Fruit fly (Drosophila melanogaster) whole organism, embryonic: ENCODE results near the gene CG8312.
A peak's percentile ranks its signal among the peaks of the same experiment; 100 is the strongest.

Experiments
- Ada2b ChIP-seq: fragments of 200-800 bp; sonication (Bioruptor generic); IDR thresholded peaks from 2 replicates; pipeline ENCODE4 v1.3.6; 2022; ENCODE audit warnings: missing biosample characterization, missing genetic modification characterization
- CG10366 ChIP-seq: fragments of 200-800 bp; sonication (Bioruptor generic); IDR thresholded peaks from 2 replicates; pipeline ENCODE4 v1.3.6; 2022; ENCODE audit warnings: missing biosample characterization, missing genetic modification characterization
- CG10654 ChIP-seq: fragments of 200-800 bp; sonication (Bioruptor generic); optimal IDR thresholded peaks from 2 replicates; lab custom pipeline; 2016; ENCODE audit warnings: missing biosample characterization, missing genetic modification characterization
- CG10979 ChIP-seq: fragments of 200-800 bp; sonication (Bioruptor generic); optimal IDR thresholded peaks from 2 replicates; lab custom pipeline; 2018; ENCODE audit warnings: missing biosample characterization, mild to moderate bottlenecking, missing genetic modification characterization, moderate library complexity
- CG11504 ChIP-seq: fragments of 200-800 bp; sonication (Bioruptor generic); optimal IDR thresholded peaks from 3 replicates; lab custom pipeline; 2019; ENCODE audit warnings: missing biosample characterization, mild to moderate bottlenecking, missing genetic modification characterization, moderate library complexity
- CG12942 ChIP-seq: fragments of 200-800 bp; sonication (Bioruptor generic); optimal IDR thresholded peaks from 3 replicates; lab custom pipeline; 2016; ENCODE audit warnings: missing biosample characterization, missing genetic modification characterization
- CG14050 ChIP-seq: fragments of 200-800 bp; sonication (Bioruptor generic); IDR thresholded peaks from 3 replicates; pipeline ENCODE4 v1.3.6; 2022; ENCODE audit warnings: missing biosample characterization, missing genetic modification characterization
- CG15514 ChIP-seq: fragments of 200-800 bp; sonication (Bioruptor generic); optimal IDR thresholded peaks from 3 replicates; lab custom pipeline; 2017; ENCODE audit warnings: missing biosample characterization, missing genetic modification characterization, mild to moderate bottlenecking, moderate library complexity, missing genetic modification reagents
- CG16779 ChIP-seq: fragments of 200-800 bp; sonication (Bioruptor generic); IDR thresholded peaks from 2 replicates; pipeline ENCODE4 v1.3.6; 2022; ENCODE audit warnings: missing biosample characterization, missing genetic modification characterization
- CG16813 ChIP-seq: fragments of 200-800 bp; sonication (Bioruptor generic); IDR thresholded peaks from 3 replicates; pipeline ENCODE4 v1.3.6; 2022; ENCODE audit warnings: missing biosample characterization, missing genetic modification characterization; ENCODE audit not compliant: partially characterized antibody
- CG3407 ChIP-seq: fragments of 200-800 bp; sonication (Bioruptor generic); optimal IDR thresholded peaks from 2 replicates; lab custom pipeline; 2018; ENCODE audit warnings: missing biosample characterization, mild to moderate bottlenecking, missing genetic modification characterization
- CG5180 ChIP-seq: fragments of 200-800 bp; sonication (Bioruptor generic); optimal IDR thresholded peaks from 3 replicates; lab custom pipeline; 2017; ENCODE audit warnings: missing biosample characterization, missing genetic modification characterization, mild to moderate bottlenecking, moderate library complexity, missing genetic modification reagents
- CG6272 ChIP-seq: fragments of 200-800 bp; sonication (Bioruptor generic); IDR thresholded peaks from 2 replicates; pipeline ENCODE4 v1.3.6; 2022; ENCODE audit warnings: missing biosample characterization, missing genetic modification characterization
- CG6791 ChIP-seq: fragments of 200-800 bp; sonication (Bioruptor generic); IDR thresholded peaks from 3 replicates; pipeline ENCODE4 v1.3.6; 2022; ENCODE audit warnings: missing biosample characterization, missing genetic modification characterization; ENCODE audit not compliant: partially characterized antibody
- CG8089 ChIP-seq: fragments of 200-800 bp; sonication (Bioruptor generic); optimal IDR thresholded peaks from 3 replicates; lab custom pipeline; 2016; ENCODE audit warnings: missing biosample characterization, missing genetic modification characterization
- D19B ChIP-seq: fragments of 200-800 bp; sonication (Bioruptor generic); optimal IDR thresholded peaks from 2 replicates; lab custom pipeline; 2017; ENCODE audit warnings: missing biosample characterization, mild to moderate bottlenecking, missing genetic modification characterization
- Dbx ChIP-seq: fragments of 200-800 bp; sonication (Bioruptor generic); IDR thresholded peaks from 3 replicates; pipeline ENCODE4 v1.3.6; 2022; ENCODE audit warnings: missing biosample characterization, missing genetic modification characterization
- ERR ChIP-seq: fragments of 200-800 bp; sonication (Bioruptor generic); optimal IDR thresholded peaks from 2 replicates; lab custom pipeline; 2016; ENCODE audit warnings: missing biosample characterization, missing genetic modification characterization
- HLH4C ChIP-seq: fragments of 200-800 bp; sonication (Bioruptor generic); IDR thresholded peaks from 3 replicates; pipeline ENCODE4 v1.3.6; 2022; ENCODE audit warnings: missing biosample characterization, missing genetic modification characterization; ENCODE audit not compliant: partially characterized antibody
- Hey ChIP-seq: fragments of 200-800 bp; sonication (Bioruptor generic); optimal IDR thresholded peaks from 3 replicates; lab custom pipeline; 2018; ENCODE audit warnings: missing biosample characterization, mild to moderate bottlenecking, missing genetic modification characterization
- Lhr ChIP-seq: fragments of 200-800 bp; sonication (Bioruptor generic); optimal IDR thresholded peaks from 3 replicates; lab custom pipeline; 2017; ENCODE audit warnings: mild to moderate bottlenecking, missing biosample characterization, missing genetic modification reagents, missing genetic modification characterization
- Meics ChIP-seq: fragments of 200-800 bp; sonication (Bioruptor generic); optimal IDR thresholded peaks from 2 replicates; lab custom pipeline; 2017; ENCODE audit warnings: missing biosample characterization, mild to moderate bottlenecking, missing genetic modification characterization
- NK7.1 ChIP-seq: fragments of 200-800 bp; sonication (Bioruptor generic); optimal IDR thresholded peaks from 3 replicates; lab custom pipeline; 2016; ENCODE audit warnings: missing biosample characterization, missing genetic modification characterization
- Pdp1 ChIP-seq, 2 experiments: fragments of 200-800 bp; sonication (Bioruptor generic); optimal IDR thresholded peaks; 3 replicates each; lab custom pipeline; 2016; ENCODE audit warnings: missing biosample characterization in 2 of 2, missing genetic modification characterization in 2 of 2, mild to moderate bottlenecking in 1 of 2, moderate library complexity in 1 of 2
- Sry-β ChIP-seq: fragments of 200-800 bp; sonication (Bioruptor generic); optimal IDR thresholded peaks from 2 replicates; lab custom pipeline; 2018; ENCODE audit warnings: missing biosample characterization, mild to moderate bottlenecking, missing genetic modification characterization, moderate library complexity
- Sry-δ ChIP-seq: fragments of 200-800 bp; sonication (Bioruptor generic); optimal IDR thresholded peaks from 2 replicates; lab custom pipeline; 2016; ENCODE audit warnings: missing biosample characterization, missing genetic modification characterization
- ara ChIP-seq: fragments of 200-800 bp; sonication (Bioruptor generic); IDR thresholded peaks from 2 replicates; pipeline ENCODE4 v1.3.6; 2022; ENCODE audit warnings: missing biosample characterization, missing genetic modification characterization
- ase ChIP-seq: fragments of 200-800 bp; sonication (Bioruptor generic); IDR thresholded peaks from 3 replicates; pipeline ENCODE4 v1.3.6; 2022; ENCODE audit warnings: missing biosample characterization, missing genetic modification characterization
- chif ChIP-seq, 2 experiments: fragments of 200-800 bp; sonication (Bioruptor generic); optimal IDR thresholded peaks; 3 replicates each; lab custom pipeline; 2016; ENCODE audit warnings: missing biosample characterization in 2 of 2, missing genetic modification characterization in 2 of 2
- chinmo ChIP-seq: fragments of 200-800 bp; sonication (Bioruptor generic); IDR thresholded peaks from 4 replicates; pipeline ENCODE4 v1.3.6; 2022; ENCODE audit warnings: missing biosample characterization, missing genetic modification characterization; ENCODE audit not compliant: partially characterized antibody
- croc ChIP-seq: fragments of 200-800 bp; sonication (Bioruptor generic); conservative IDR thresholded peaks from 3 replicates; pipeline ENCODE4 v1.3.6; 2022; ENCODE audit warnings: missing biosample characterization, missing genetic modification characterization
- dm ChIP-seq: fragments of 200-800 bp; sonication (Bioruptor generic); optimal IDR thresholded peaks from 3 replicates; lab custom pipeline; 2016; ENCODE audit warnings: missing biosample characterization, missing genetic modification characterization
- dysf ChIP-seq: fragments of 200-800 bp; sonication (Bioruptor generic); IDR thresholded peaks from 3 replicates; pipeline ENCODE4 v1.3.6; 2022; ENCODE audit warnings: missing biosample characterization, missing genetic modification characterization
- en ChIP-seq: fragments of 200-800 bp; sonication (Bioruptor generic); optimal IDR thresholded peaks from 2 replicates; lab custom pipeline; 2016; ENCODE audit warnings: missing biosample characterization, missing genetic modification characterization
- gro ChIP-seq: fragments of 200-800 bp; sonication (Bioruptor generic); optimal IDR thresholded peaks from 2 replicates; lab custom pipeline; 2016; ENCODE audit warnings: missing biosample characterization, missing genetic modification characterization
- gt ChIP-seq: fragments of 200-800 bp; sonication (Bioruptor generic); IDR thresholded peaks from 2 replicates; pipeline ENCODE4 v1.3.6; 2022; ENCODE audit warnings: missing biosample characterization, missing genetic modification characterization
- hb ChIP-seq: fragments of 200-800 bp; sonication (Bioruptor generic); IDR thresholded peaks from 3 replicates; pipeline ENCODE4 v1.3.6; 2022; ENCODE audit warnings: missing biosample characterization, missing genetic modification characterization; ENCODE audit not compliant: partially characterized antibody
- hbn ChIP-seq: fragments of 200-800 bp; sonication (Bioruptor generic); IDR thresholded peaks from 2 replicates; pipeline ENCODE4 v1.3.6; 2022; ENCODE audit warnings: missing biosample characterization, missing genetic modification characterization; ENCODE audit not compliant: partially characterized antibody
- nerfin-1 ChIP-seq: fragments of 200-800 bp; sonication (Bioruptor generic); optimal IDR thresholded peaks from 3 replicates; lab custom pipeline; 2019; ENCODE audit warnings: missing biosample characterization, mild to moderate bottlenecking, missing genetic modification characterization, moderate library complexity
- nerfin-2 ChIP-seq: fragments of 200-800 bp; sonication (Bioruptor generic); IDR thresholded peaks from 2 replicates; pipeline ENCODE4 v1.3.6; 2022; ENCODE audit warnings: missing biosample characterization, missing genetic modification characterization; ENCODE audit not compliant: partially characterized antibody
- pan ChIP-seq, 4 experiments: fragments of >200 bp in 3 of 4; fragments of 200-800 bp in 1 of 4; sonication (Bioruptor generic) in 1 of 4; optimal IDR thresholded peaks in 3 of 4; IDR thresholded peaks in 1 of 4; 2 replicates each; pipeline versions ENCODE4 v1.3.6 to Lab custom; 2017 to 2022; ENCODE audit warnings: missing biosample characterization in 2 of 4, missing genetic modification characterization in 2 of 4, mixed read lengths in 1 of 4
- row ChIP-seq: fragments of 200-800 bp; sonication (Bioruptor generic); IDR thresholded peaks from 3 replicates; pipeline ENCODE4 v1.3.6; 2022; ENCODE audit warnings: missing biosample characterization, missing genetic modification characterization
- sens-2 ChIP-seq: fragments of 200-800 bp; sonication (Bioruptor generic); IDR thresholded peaks from 2 replicates; pipeline ENCODE4 v1.3.6; 2022; ENCODE audit warnings: missing biosample characterization, missing genetic modification characterization
- shn ChIP-seq: fragments of 200-800 bp; sonication (Bioruptor generic); optimal IDR thresholded peaks from 3 replicates; lab custom pipeline; 2016; ENCODE audit warnings: missing biosample characterization, missing genetic modification characterization
- tap ChIP-seq: fragments of 200-800 bp; optimal IDR thresholded peaks from 3 replicates; lab custom pipeline; 2019; ENCODE audit warnings: missing biosample characterization, mild to moderate bottlenecking, missing genetic modification characterization, moderate library complexity
- ttk ChIP-seq: fragments of 200-800 bp; sonication (Bioruptor generic); IDR thresholded peaks from 2 replicates; pipeline ENCODE4 v2.1.2; 2022; ENCODE audit warnings: missing biosample characterization, missing genetic modification characterization
- wor ChIP-seq: fragments of 200-800 bp; sonication (Bioruptor generic); IDR thresholded peaks from 2 replicates; pipeline ENCODE4 v1.3.6; 2022; ENCODE audit warnings: missing biosample characterization, missing genetic modification characterization
- zfh2 ChIP-seq: fragments of 200-800 bp; sonication (Bioruptor generic); optimal IDR thresholded peaks from 2 replicates; lab custom pipeline; 2016; ENCODE audit warnings: missing biosample characterization, missing genetic modification characterization

Gene CG8312

DNA sequence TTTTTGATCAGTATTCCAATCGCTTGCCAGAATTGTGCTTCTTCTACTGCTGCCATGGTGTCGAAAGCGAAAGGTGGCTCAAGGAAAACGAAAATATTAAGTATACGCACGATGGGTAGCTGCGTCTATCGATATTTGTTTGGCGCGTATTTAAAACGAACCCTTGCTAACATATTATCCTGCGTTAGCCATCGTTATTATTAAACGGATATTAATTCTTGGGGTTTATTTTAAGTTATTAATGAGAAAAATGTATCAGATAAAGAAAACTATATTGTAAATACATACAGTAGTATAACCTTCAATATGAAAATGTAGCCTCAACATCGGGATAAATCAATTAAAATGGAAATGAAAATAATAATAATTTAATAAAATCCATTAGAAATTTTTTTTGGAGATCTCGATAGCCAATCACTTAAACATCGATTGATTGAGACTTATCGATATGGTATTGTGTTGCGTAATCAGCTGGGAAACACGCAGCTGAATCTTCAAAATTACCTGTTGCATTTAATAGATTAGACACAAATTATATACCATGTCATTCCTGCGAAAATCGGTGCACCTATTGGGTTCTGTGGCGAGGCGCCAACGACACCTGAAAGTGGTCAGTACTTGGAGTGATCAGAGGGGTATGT is 35.7 kb upstream of the CG8312 start, which contains the start of the genes CG9386 and BckdhA (continued):
- TF ChIP-seq Sry-δ (GFP tag; lab: Kevin White, UChicago) (peak; percentile 71), NK7.1 (GFP tag; lab: Kevin White, UChicago) (no peak), sens-2 (GFP tag; lab: Robert Waterston, UW) (no peak), hbn (GFP tag; lab: Robert Waterston, UW) (peak; percentile 71), CG16813 (GFP tag; lab: Robert Waterston, UW) (peak; percentile 70), Ada2b (GFP tag; lab: Robert Waterston, UW) (peak; percentile 43; the same call in 1 of the 2 replicates), CG6272 (GFP tag; lab: Robert Waterston, UW) (peak; percentile 37; the same call in 1 of the 2 replicates), hb (peak; percentile 67; the same call in 2 of the 3 replicates), CG3407 (peak; percentile 13), tap (tag; lab: Kevin White, UChicago) (no peak), nerfin-2 (GFP tag; lab: Robert Waterston, UW) (peak; percentile 60; the same call in 1 of the 2 replicates), CG8089 (GFP tag; lab: Kevin White, UChicago) (peak; percentile 28), CG12942 (peak; percentile 65), CG14050 (no peak), CG10979 (tag; lab: Kevin White, UChicago) (peak; percentile 76), HLH4C (peak; percentile 74), zfh2 (GFP tag; lab: Kevin White, UChicago) (peak; percentile 58), shn (GFP tag; lab: Kevin White, UChicago) (peak; percentile 42), dm (GFP tag; lab: Kevin White, UChicago) (peak; percentile 61), CG10366 (GFP tag; lab: Robert Waterston, UW) (peak; percentile 28; the same call in 1 of the 2 replicates), ase (GFP tag; lab: Robert Waterston, UW) (peak; percentile 46; the same call in 1 of the 3 replicates), CG10654 (GFP tag; lab: Kevin White, UChicago) (peak; percentile 45), CG11504 (tag; lab: Kevin White, UChicago) (no peak), CG15514 (GFP tag; lab: Kevin White, UChicago) (peak; percentile 50), nerfin-1 (tag; lab: Kevin White, UChicago) (peak; percentile 42), chif (GFP tag; optimal IDR thresholded peaks at IDR 0.05; lab: Kevin White, UChicago) (peak in 1 of 2 experiments; percentile 40), en (no peak), chinmo (GFP tag; lab: Robert Waterston, UW) (peak; percentile 72; the same call in 1 of the 4 replicates), CG5180 (GFP tag; lab: Kevin White, UChicago) (no peak), CG16779 (GFP tag; lab: Robert Waterston, UW) (no peak), pan (optimal IDR thresholded peaks at IDR 0.05; lab: Kevin White, UChicago) (no peak), pan (GFP tag; optimal IDR thresholded peaks at IDR 0.05 in 1 of 2, IDR thresholded peaks at IDR 0.05 in 1 of 2) (peak in 1 of 2 experiments; percentile 55), Sry-β (GFP tag; lab: Kevin White, UChicago) (peak; percentile 33), Dbx (peak; percentile 53; the same call in 2 of the 3 replicates), ara (GFP tag; lab: Robert Waterston, UW) (no peak), Pdp1 (GFP tag; optimal IDR thresholded peaks at IDR 0.05; lab: Kevin White, UChicago) (peak; percentile 54 to 99), D19B (GFP tag; lab: Kevin White, UChicago) (peak; percentile 35), ERR (GFP tag; lab: Kevin White, UChicago) (no peak), Lhr (GFP tag; lab: Kevin White, UChicago) (no peak), croc (GFP tag; lab: Robert Waterston, UW) (no peak), gt (GFP tag; lab: Robert Waterston, UW) (no peak), row (GFP tag; lab: Robert Waterston, UW) (peak; percentile 80), wor (no peak), ttk (GFP tag; lab: Robert Waterston, UW) (0 out of 2 replicates have a peak, but pooled peaks have one; percentile 33), CG6791 (GFP tag; lab: Robert Waterston, UW) (peak; percentile 12; the same call in 1 of the 3 replicates), dysf (GFP tag; lab: Robert Waterston, UW) (0 out of 3 replicates have a peak, but pooled peaks have one; percentile 32), Hey (tag; lab: Kevin White, UChicago) (no peak), gro (GFP tag; lab: Kevin White, UChicago) (peak; percentile 45), Meics (GFP tag; lab: Kevin White, UChicago) (peak; percentile 67)
